Fruit fly (Drosophila melanogaster): ENCODE measurements around the gene CG8043.

Gene CG8043

DNA sequence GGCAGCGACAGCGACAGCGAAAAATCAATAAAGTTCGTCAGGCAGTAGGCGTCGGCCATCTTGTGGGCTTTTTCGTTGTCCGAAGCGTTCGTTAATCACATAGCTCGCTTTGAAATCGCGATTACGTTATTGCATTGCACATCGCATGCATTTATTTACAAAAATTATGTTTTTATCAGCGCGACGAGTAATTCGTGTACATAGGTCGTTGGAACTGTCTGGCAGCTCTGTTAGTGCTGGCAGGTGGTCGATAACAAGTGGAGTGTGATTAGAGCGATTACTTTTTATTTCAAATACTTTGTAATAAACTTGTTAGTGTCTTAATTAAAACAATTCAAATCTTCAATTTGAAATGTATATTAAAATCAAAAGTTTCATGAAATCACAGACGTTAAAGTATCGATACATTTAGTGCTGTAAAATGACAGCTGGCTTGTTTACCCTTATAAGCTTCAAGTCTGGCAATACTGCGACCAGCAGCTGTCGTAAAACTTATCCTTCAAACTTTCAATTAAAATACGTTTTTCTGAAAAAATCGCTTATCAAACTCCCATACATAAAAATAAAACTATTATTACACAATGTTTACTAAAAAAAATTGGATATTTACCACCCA, 12.9 kb upstream of the CG8043 start, which contains the start of gene CG8032 (continued):
- no peak for TF ChIP-seq sc (optimal IDR thresholded peaks at IDR 0.05)
- TF ChIP-seq sc (GFP tag; optimal IDR thresholded peaks at IDR 0.05): no peak
- no peak for TF ChIP-seq hkb (optimal IDR thresholded peaks at IDR 0.05)
- TF ChIP-seq hkb (GFP tag; IDR thresholded peaks at IDR 0.05): 0 out of 2 replicates have a peak, but pooled peaks have one; percentile 15
- TF ChIP-seq CG15479 (GFP tag; optimal IDR thresholded peaks at IDR 0.05): no peak
- TF ChIP-seq ken (GFP tag; IDR thresholded peaks at IDR 0.05): 0 out of 3 replicates have a peak, but pooled peaks have one; percentile 4
- TF ChIP-seq lmd (GFP tag; IDR thresholded peaks at IDR 0.05): peak; percentile 15; the same call in 1 of the 2 replicates
- no peak for TF ChIP-seq CG11085 (GFP tag; IDR thresholded peaks at IDR 0.05)
- no peak for TF ChIP-seq hb (GFP tag; IDR thresholded peaks at IDR 0.05; ENCODE audit: partially characterized antibody)
- TF ChIP-seq trem (tag; optimal IDR thresholded peaks at IDR 0.05): peak; percentile 83
- no peak for TF ChIP-seq D19B (GFP tag; optimal IDR thresholded peaks at IDR 0.05)
- TF ChIP-seq cas (GFP tag; IDR thresholded peaks at IDR 0.05): no peak
- no peak for TF ChIP-seq tup (GFP tag; optimal IDR thresholded peaks at IDR 0.05)
- peak; percentile 57 for TF ChIP-seq tx (GFP tag; optimal IDR thresholded peaks at IDR 0.05)
- TF ChIP-seq Med (GFP tag): peak; percentile 95
- TF ChIP-seq CG15601 (tag; optimal IDR thresholded peaks at IDR 0.05): peak; percentile 41
- no peak for TF ChIP-seq CG17802 (tag; optimal IDR thresholded peaks at IDR 0.05)
- TF ChIP-seq z (GFP tag; IDR thresholded peaks at IDR 0.05): no peak
- peak; percentile 33; the same call in 1 of the 3 replicates for TF ChIP-seq Dbx (GFP tag; IDR thresholded peaks at IDR 0.05)
- TF ChIP-seq kni (GFP tag; optimal IDR thresholded peaks at IDR 0.05): no peak
- peak; percentile 6 for TF ChIP-seq HmgD (GFP tag; optimal IDR thresholded peaks at IDR 0.05)
- TF ChIP-seq Drgx (GFP tag; IDR thresholded peaks at IDR 0.05): no peak
- peak; percentile 31 for TF ChIP-seq eyg (GFP tag; optimal IDR thresholded peaks at IDR 0.05)
- TF ChIP-seq Adf1 (GFP tag; IDR thresholded peaks at IDR 0.05): peak; percentile 53
- no peak for TF ChIP-seq CG8478 (optimal IDR thresholded peaks at IDR 0.05)
- peak in 1 of 2 experiments; percentile 40 for TF ChIP-seq tll (GFP tag; optimal IDR thresholded peaks at IDR 0.05)
- no peak for TF ChIP-seq pan (optimal IDR thresholded peaks at IDR 0.05)
- TF ChIP-seq pan (GFP tag; optimal IDR thresholded peaks at IDR 0.05 in 1 of 2, IDR thresholded peaks at IDR 0.05 in 1 of 2): no peak
- TF ChIP-seq NC2α (GFP tag; optimal IDR thresholded peaks at IDR 0.05): no peak
- no peak for TF ChIP-seq schlank (tag; optimal IDR thresholded peaks at IDR 0.05)
- TF ChIP-seq kay (GFP tag; optimal IDR thresholded peaks at IDR 0.05): peak; percentile 52
- TF ChIP-seq cad (GFP tag; optimal IDR thresholded peaks at IDR 0.05): no peak
- TF ChIP-seq CG33213 (GFP tag; optimal IDR thresholded peaks at IDR 0.05): peak; percentile 55
- no peak for TF ChIP-seq CG6813 (GFP tag; optimal IDR thresholded peaks at IDR 0.05)
- TF ChIP-seq ssp (GFP tag; IDR thresholded peaks at IDR 0.05): no peak
- TF ChIP-seq Rx (GFP tag; IDR thresholded peaks at IDR 0.05): no peak
- no peak for TF ChIP-seq salm (tag; optimal IDR thresholded peaks at IDR 0.05)
- TF ChIP-seq CG7357 (GFP tag; IDR thresholded peaks at IDR 0.05): no peak
- TF ChIP-seq ewg (GFP tag; optimal IDR thresholded peaks at IDR 0.05): no peak
- no peak; the same call in 2 of the 3 replicates for TF ChIP-seq tgo (GFP tag; IDR thresholded peaks at IDR 0.05)
- no peak for TF ChIP-seq CG15011 (GFP tag; optimal IDR thresholded peaks at IDR 0.05)
- 0 out of 2 replicates have a peak, but pooled peaks have one; percentile 24 for TF ChIP-seq Taf1 (GFP tag; IDR thresholded peaks at IDR 0.05)
- no peak for TF ChIP-seq CG9609 (GFP tag; optimal IDR thresholded peaks at IDR 0.05)
- TF ChIP-seq cato (GFP tag; optimal IDR thresholded peaks at IDR 0.05; ENCODE audit: borderline replicate concordance): no peak
- TF ChIP-seq sr (GFP tag; IDR thresholded peaks at IDR 0.05): no peak
- TF ChIP-seq CG10147 (GFP tag; optimal IDR thresholded peaks at IDR 0.05): no peak
- TF ChIP-seq Deaf1 (tag; optimal IDR thresholded peaks at IDR 0.05): peak; percentile 33
- TF ChIP-seq CG9797 (GFP tag; optimal IDR thresholded peaks at IDR 0.05): peak; percentile 26
- peak; percentile 29 for TF ChIP-seq Blimp-1 (GFP tag; optimal IDR thresholded peaks at IDR 0.05)
- TF ChIP-seq CG2199 (GFP tag; IDR thresholded peaks at IDR 0.05): no peak
- 0 out of 2 replicates have a peak, but pooled peaks have one; percentile 18 for TF ChIP-seq H2.0 (GFP tag; IDR thresholded peaks at IDR 0.05)
- no peak for TF ChIP-seq esg (GFP tag; conservative IDR thresholded peaks at IDR 0.05)
